Worm (Caenorhabditis elegans): ENCODE data around the gene dhs-29.

DNA sequence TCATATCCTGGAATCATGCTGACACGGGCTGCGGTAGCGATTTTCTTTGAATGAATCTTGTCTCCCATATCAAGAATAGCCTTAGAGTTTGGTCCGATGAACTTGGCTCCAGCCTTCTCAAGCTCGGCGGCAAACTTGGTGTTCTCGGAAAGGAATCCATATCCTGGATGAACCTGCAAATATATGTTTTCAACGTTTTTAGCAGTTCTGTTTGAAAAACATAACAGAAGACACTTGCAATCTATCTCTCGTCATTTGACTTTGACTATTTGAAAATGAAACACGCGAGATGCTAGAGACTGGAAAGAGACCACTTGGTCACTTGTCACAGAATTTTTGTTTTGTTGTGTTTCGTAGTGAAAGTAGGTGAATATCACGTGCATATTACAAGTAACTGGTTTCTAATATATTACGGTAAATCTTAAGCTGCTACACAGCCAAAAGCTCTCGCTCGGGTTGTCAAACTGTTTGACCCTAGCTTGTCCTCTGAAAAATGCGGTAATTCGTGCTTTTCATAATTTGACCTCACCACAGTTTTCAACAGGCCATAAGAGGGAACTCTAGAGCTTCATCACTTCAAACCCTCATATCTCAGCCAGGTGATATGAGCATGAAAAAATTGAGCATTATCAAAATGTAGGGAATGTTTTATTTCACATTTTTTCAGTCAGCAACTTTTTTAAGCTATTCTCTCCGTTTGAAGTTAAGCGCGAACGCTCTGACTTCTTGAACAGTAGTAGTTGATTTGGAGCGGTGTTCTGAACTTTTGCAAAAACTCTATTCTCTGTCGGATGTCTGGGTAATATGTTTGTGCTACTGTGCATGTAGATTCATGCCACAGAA is 4.9 kb downstream of the dhs-29 start:
- TF ChIP-seq lin-38 (GFP tag; IDR thresholded peaks at IDR 0.05) (no peak), lin-15B (tag; optimal IDR thresholded peaks at IDR 0.05) (no peak)
